Fruit fly (Drosophila melanogaster): Measurements from ENCODE around the gene Coq5.
"Not testable (repeated sequence)": the region's sequence is repeated elsewhere in the genome, so short reads cannot be mapped to it uniquely, and the experiment has no call there.

- TF ChIP-seq ttk, psq, Sin3A, Myc (optimal IDR thresholded peaks at IDR 0.05): not testable (repeated sequence)
Observed at dm6 chrX:13184178-13184577, 10.2 kb downstream of the Coq5 start, which contains the start of gene CG32641.
